Fruit fly (Drosophila melanogaster): ENCODE results near the gene CG3982.
A peak's percentile ranks its signal among the peaks of the same experiment; 100 is the strongest.

CG3982 gene

dm6 chr3L:9426656-9427294 is 9.6 kb upstream of the CG3982 start, which contains the start of the genes Atat and Shc (continued):
- peak; percentile 98 for TF ChIP-seq mirr (GFP tag; optimal IDR thresholded peaks at IDR 0.05)
- TF ChIP-seq BEAF-32 (GFP tag; optimal IDR thresholded peaks at IDR 0.05), result peak; percentile 99
- TF ChIP-seq run (tag; optimal IDR thresholded peaks at IDR 0.05), result peak; percentile 94
- TF ChIP-seq eve (GFP tag; optimal IDR thresholded peaks at IDR 0.05), result peak in 1 of 2 experiments; percentile 96
- TF ChIP-seq CG13894 (tag; optimal IDR thresholded peaks at IDR 0.05), result peak; percentile 99
- TF ChIP-seq unc-4 (GFP tag; IDR thresholded peaks at IDR 0.05; ENCODE audit: partially characterized antibody), result peak; percentile 95
- TF ChIP-seq HLH54F (GFP tag; optimal IDR thresholded peaks at IDR 0.05), result peak; percentile 100
- TF ChIP-seq Sox100B (GFP tag; optimal IDR thresholded peaks at IDR 0.05), result peak; percentile 90
- TF ChIP-seq CG30431 (GFP tag; optimal IDR thresholded peaks at IDR 0.05), result peak; percentile 100
- TF ChIP-seq CG1529 (GFP tag; optimal IDR thresholded peaks at IDR 0.05), result peak; percentile 94
- TF ChIP-seq CG16779 (GFP tag; IDR thresholded peaks at IDR 0.05), result peak; percentile 98
- TF ChIP-seq zfh1 (GFP tag; IDR thresholded peaks at IDR 0.05), result peak; percentile 100
- peak; percentile 89 for TF ChIP-seq corto (GFP tag; optimal IDR thresholded peaks at IDR 0.05)
- TF ChIP-seq CG11696 (GFP tag; IDR thresholded peaks at IDR 0.05), result peak; percentile 95
- TF ChIP-seq NC2β (GFP tag; optimal IDR thresholded peaks at IDR 0.05), result peak; percentile 99
- TF ChIP-seq sisA (GFP tag; IDR thresholded peaks at IDR 0.05), result peak; percentile 100
- TF ChIP-seq CTCF (GFP tag; optimal IDR thresholded peaks at IDR 0.05), result peak; percentile 62
- peak; percentile 95 for TF ChIP-seq nerfin-1 (tag; optimal IDR thresholded peaks at IDR 0.05)
- peak; percentile 100 for TF ChIP-seq Med (GFP tag)
- peak; percentile 96 for TF ChIP-seq cwo (GFP tag; optimal IDR thresholded peaks at IDR 0.05)
- TF ChIP-seq Doc3 (GFP tag; IDR thresholded peaks at IDR 0.05; ENCODE audit: partially characterized antibody), result peak; percentile 90
- peak; percentile 95 for TF ChIP-seq sim (GFP tag; IDR thresholded peaks at IDR 0.05)
- TF ChIP-seq CG3065 (GFP tag; optimal IDR thresholded peaks at IDR 0.05), result peak; percentile 98
- peak; percentile 99 for TF ChIP-seq Dek (tag; optimal IDR thresholded peaks at IDR 0.05)

- peak in 1 of 2 experiments; percentile 40 for TF ChIP-seq Hr51 (GFP tag; optimal IDR thresholded peaks at IDR 0.05)
- TF ChIP-seq PHDP (tag; optimal IDR thresholded peaks at IDR 0.05), result peak; percentile 10
- peak; percentile 28 for TF ChIP-seq Ssrp (tag; optimal IDR thresholded peaks at IDR 0.05)
- peak; percentile 37 for TF ChIP-seq stwl (tag; optimal IDR thresholded peaks at IDR 0.05)
- peak; percentile 14; the same call in 1 of the 2 replicates for TF ChIP-seq Xrp1 (GFP tag; IDR thresholded peaks at IDR 0.05)
- peak; percentile 13 for TF ChIP-seq mam (GFP tag; optimal IDR thresholded peaks at IDR 0.05)
- peak; percentile 69 for TF ChIP-seq Med (GFP tag)
- no peak for TF ChIP-seq Kr (GFP tag; optimal IDR thresholded peaks at IDR 0.05)
- TF ChIP-seq Vsx1 (GFP tag; optimal IDR thresholded peaks at IDR 0.05), result peak; percentile 37
- peak; percentile 23 for TF ChIP-seq CG18599 (GFP tag; optimal IDR thresholded peaks at IDR 0.05)
- TF ChIP-seq ATbp (GFP tag; optimal IDR thresholded peaks at IDR 0.05), result peak; percentile 29
- peak; percentile 28 for TF ChIP-seq CG13424 (tag; optimal IDR thresholded peaks at IDR 0.05)
- peak; percentile 21; the same call in 1 of the 2 replicates for TF ChIP-seq chm (GFP tag; IDR thresholded peaks at IDR 0.05)
- TF ChIP-seq Blimp-1 (GFP tag; optimal IDR thresholded peaks at IDR 0.05), result peak; percentile 9
- peak; percentile 20 for TF ChIP-seq Asciz (GFP tag; optimal IDR thresholded peaks at IDR 0.05)
- peak; percentile 12 for TF ChIP-seq vfl (GFP tag; optimal IDR thresholded peaks at IDR 0.05)
- TF ChIP-seq CG7839 (tag; optimal IDR thresholded peaks at IDR 0.05), result peak; percentile 31
- peak; percentile 35 for TF ChIP-seq CG17359 (tag; optimal IDR thresholded peaks at IDR 0.05)
- TF ChIP-seq abd-A (tag; optimal IDR thresholded peaks at IDR 0.05), result no peak
- peak; percentile 50; the same call in 1 of the 3 replicates for TF ChIP-seq ci (GFP tag; IDR thresholded peaks at IDR 0.05)
- TF ChIP-seq ems (GFP tag; optimal IDR thresholded peaks at IDR 0.05), result no peak
- TF ChIP-seq vvl (GFP tag; IDR thresholded peaks at IDR 0.05), result peak; percentile 76
- TF ChIP-seq fd64A (GFP tag; optimal IDR thresholded peaks at IDR 0.05), result no peak
- no peak for TF ChIP-seq CG18262 (tag; optimal IDR thresholded peaks at IDR 0.05)
- TF ChIP-seq caup (GFP tag; optimal IDR thresholded peaks at IDR 0.05; ENCODE audit: severe bottlenecking), result no peak
- TF ChIP-seq Hmr (GFP tag; optimal IDR thresholded peaks at IDR 0.05), result peak; percentile 14
Observed at dm6 chr3L:9425838-9426237, 8.7 kb upstream of the CG3982 start.

Measured in whole organism, embryonic.